Worm (Caenorhabditis elegans): ENCODE data around the gene T19H12.15.

ce11 chrV:4895744-4896143, 16.6 kb upstream of the T19H12.15 start, which contains the start of gene ugt-9:
- TF ChIP-seq ref-1 (GFP tag; conservative IDR thresholded peaks at IDR 0.05) (no peak), klf-2 (GFP tag; conservative IDR thresholded peaks at IDR 0.05) (no peak), cog-1 (tag; optimal IDR thresholded peaks at IDR 0.05) (no peak), ztf-29 (GFP tag; IDR thresholded peaks at IDR 0.05) (no peak), flt-1 (GFP tag; IDR thresholded peaks at IDR 0.05) (no peak), med-1 (GFP tag; optimal IDR thresholded peaks at IDR 0.05; ENCODE audit: insufficient read depth) (no peak)

All from whole organism, midembryonic.